Worm (Caenorhabditis elegans): ENCODE results near the gene F40F9.10.

The F40F9.10 gene

ce11 chrV:9711174-9711573 is 2.3 kb downstream of the F40F9.10 start:
- TF ChIP-seq ceh-14 (tag; optimal IDR thresholded peaks at IDR 0.05), result no peak
- peak; percentile 81 for TF ChIP-seq elt-2 (tag; optimal IDR thresholded peaks at IDR 0.05)

- TF ChIP-seq ceh-24 (tag; optimal IDR thresholded peaks at IDR 0.05), result no peak
- no peak for TF ChIP-seq T23F11.4 (GFP tag; optimal IDR thresholded peaks at IDR 0.05)
- TF ChIP-seq hlh-6 (tag; optimal IDR thresholded peaks at IDR 0.05), result no peak
- TF ChIP-seq ceh-18 (tag; optimal IDR thresholded peaks at IDR 0.05), result no peak
- TF ChIP-seq elt-2 (tag; optimal IDR thresholded peaks at IDR 0.05), result no peak
- TF ChIP-seq tbx-7 (tag; optimal IDR thresholded peaks at IDR 0.05), result no peak
Measured at ce11 chrV:9709747-9710146, 3.7 kb downstream of the F40F9.10 start, which contains the start of gene tag-120. tag-120 (minus strand) TSS chrV:9709814.

DNA sequence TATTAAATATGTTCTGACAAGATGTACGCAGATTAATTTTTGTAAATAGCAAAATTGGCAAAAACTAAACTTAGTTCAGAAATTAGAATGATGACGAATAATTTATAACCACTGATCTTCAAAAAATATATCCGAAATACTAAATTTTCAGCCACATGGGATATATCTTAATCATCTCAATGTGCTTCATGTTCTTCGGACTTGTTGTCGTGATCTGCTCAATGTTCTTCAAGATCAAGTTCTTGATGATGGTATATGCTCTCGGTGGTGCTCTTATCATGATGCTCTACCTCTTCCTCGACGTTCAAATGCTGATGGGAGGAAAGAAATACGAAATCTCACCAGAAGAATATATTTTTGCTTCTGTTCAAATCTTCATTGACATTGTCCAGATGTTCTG is 6.8 kb downstream of the F40F9.10 start:
- no peak for TF ChIP-seq fkh-6 (tag; optimal IDR thresholded peaks at IDR 0.05)
- TF ChIP-seq ceh-34 (tag; optimal IDR thresholded peaks at IDR 0.05), result no peak
- TF ChIP-seq hlh-6 (tag; optimal IDR thresholded peaks at IDR 0.05), result no peak
- no peak for TF ChIP-seq lin-11 (tag; optimal IDR thresholded peaks at IDR 0.05)
- TF ChIP-seq ets-4 (tag; optimal IDR thresholded peaks at IDR 0.05), result no peak
- no peak for TF ChIP-seq nhr-11 (tag; optimal IDR thresholded peaks at IDR 0.05)

DNA sequence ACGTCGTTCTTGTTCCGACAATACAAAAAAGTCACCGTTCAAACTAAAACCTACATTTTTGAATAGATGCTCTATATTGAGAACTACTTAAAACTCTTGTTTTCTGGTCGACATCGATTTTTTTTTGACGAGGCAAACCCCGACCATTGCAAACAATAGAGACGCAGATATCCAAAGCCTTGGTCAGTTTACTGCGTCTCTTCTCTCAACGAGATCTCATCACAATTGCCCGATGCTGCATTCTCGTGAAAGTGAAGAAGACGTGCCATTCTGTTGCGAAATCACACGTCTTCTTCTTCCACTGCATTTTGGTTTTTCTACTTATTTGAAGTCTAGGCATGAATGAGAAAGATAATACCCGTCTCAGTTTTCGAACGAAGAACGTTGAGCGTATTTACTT is 9.0 kb downstream of the F40F9.10 start:
- TF ChIP-seq unc-55 (GFP tag; optimal IDR thresholded peaks at IDR 0.05) (peak; percentile 36), ceh-9 (tag; optimal IDR thresholded peaks at IDR 0.05) (no peak), elt-2 (tag; optimal IDR thresholded peaks at IDR 0.05) (no peak), ceh-31 (tag; optimal IDR thresholded peaks at IDR 0.05) (peak; percentile 65), ama-1 (optimal IDR thresholded peaks at IDR 0.05) (no peak), ceh-48 (tag; optimal IDR thresholded peaks at IDR 0.05) (peak; percentile 76), fkh-10 (GFP tag; optimal IDR thresholded peaks at IDR 0.05) (no peak), npax-4 (tag; optimal IDR thresholded peaks at IDR 0.05) (no peak), ceh-6 (GFP tag; optimal IDR thresholded peaks at IDR 0.05) (no peak), pha-4 (tag; optimal IDR thresholded peaks at IDR 0.05) (no peak), dve-1 (tag; optimal IDR thresholded peaks at IDR 0.05) (no peak), ceh-18 (tag; optimal IDR thresholded peaks at IDR 0.05) (no peak), mec-3 (tag; optimal IDR thresholded peaks at IDR 0.05; ENCODE audit: borderline replicate concordance) (no peak), nfya-1 (tag; optimal IDR thresholded peaks at IDR 0.05) (peak; percentile 43), ztf-16 (tag; optimal IDR thresholded peaks at IDR 0.05) (no peak), ceh-19 (GFP tag; optimal IDR thresholded peaks at IDR 0.05) (peak; percentile 23), hlh-8 (tag; optimal IDR thresholded peaks at IDR 0.05) (no peak), ceh-34 (tag; optimal IDR thresholded peaks at IDR 0.05) (no peak), hlh-30 (tag; optimal IDR thresholded peaks at IDR 0.05; ENCODE audit: insufficient read depth) (no peak)

ce11 chrV:9703549-9703948 is 9.9 kb downstream of the F40F9.10 start:
- TF ChIP-seq ceh-34 (tag; optimal IDR thresholded peaks at IDR 0.05), result no peak
- no peak for TF ChIP-seq sox-2 (GFP tag; IDR thresholded peaks at IDR 0.05)
- no peak for TF ChIP-seq K09A11.1 (tag; optimal IDR thresholded peaks at IDR 0.05; ENCODE audit: insufficient read depth)
- no peak for TF ChIP-seq fkh-6 (tag; optimal IDR thresholded peaks at IDR 0.05)
- TF ChIP-seq ceh-45 (GFP tag; IDR thresholded peaks at IDR 0.05), result no peak
- no peak for TF ChIP-seq unc-3 (GFP tag; conservative IDR thresholded peaks at IDR 0.05)
- TF ChIP-seq unc-3 (tag; optimal IDR thresholded peaks at IDR 0.05), result no peak
- TF ChIP-seq dve-1 (tag; optimal IDR thresholded peaks at IDR 0.05), result no peak

DNA sequence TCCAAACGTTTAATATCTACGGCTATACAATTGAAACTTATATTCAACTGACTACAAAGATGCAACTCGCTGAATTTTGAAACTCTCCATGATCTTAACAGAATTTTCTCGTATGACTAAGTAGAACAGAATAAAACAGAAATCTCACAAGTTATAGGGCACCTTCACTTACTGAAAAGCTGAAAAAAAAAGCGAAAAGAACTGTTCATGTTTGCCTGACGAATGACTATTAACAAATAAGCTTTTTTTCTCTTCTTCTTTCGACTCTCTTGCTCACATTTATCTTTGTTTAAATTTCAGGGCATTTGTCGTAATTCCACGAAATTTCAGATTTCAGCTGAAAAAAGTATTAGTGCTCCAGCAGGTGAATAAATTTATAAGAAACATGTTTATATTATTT is 10.7 kb downstream of the F40F9.10 start, which contains the start of gene xbx-6:
TSS of gene xbx-6 (plus strand) at position 301 of the 400 bp plus-strand sequence.
- TF ChIP-seq ceh-34 (tag; optimal IDR thresholded peaks at IDR 0.05), result no peak
